Worm (Caenorhabditis elegans) whole organism, mixed stage, embryonic: ENCODE data around the gene sra-30.

Experiments used
- blmp-1 ChIP-seq: fragments of 150-350 bp; optimal IDR thresholded peaks from 2 replicates; lab custom pipeline; 2014; ENCODE audit warnings: missing biosample characterization, missing genetic modification characterization
- lin-13 ChIP-seq: fragments of 150-350 bp; optimal IDR thresholded peaks from 2 replicates; lab custom pipeline; 2014; ENCODE audit warnings: missing biosample characterization, missing genetic modification characterization
- mab-5 ChIP-seq: fragments of 150-350 bp; optimal IDR thresholded peaks from 2 replicates; lab custom pipeline; 2014; ENCODE audit warnings: missing biosample characterization, missing genetic modification characterization
- mls-2 ChIP-seq: sonication (generic microtip); optimal IDR thresholded peaks from 2 replicates; lab custom pipeline; 2016; ENCODE audit warnings: mild to moderate bottlenecking, missing genetic modification characterization, moderate library complexity, missing compliant biosample characterization
- nhr-12 ChIP-seq: fragments of 150-350 bp; optimal IDR thresholded peaks from 2 replicates; lab custom pipeline; 2014; ENCODE audit warnings: missing biosample characterization, missing genetic modification characterization
- nhr-237 ChIP-seq: fragments of 150-350 bp; optimal IDR thresholded peaks from 2 replicates; lab custom pipeline; 2014; ENCODE audit warnings: missing biosample characterization, missing genetic modification characterization
- nhr-76 ChIP-seq: sonication (generic microtip); optimal IDR thresholded peaks from 2 replicates; lab custom pipeline; 2017; ENCODE audit warnings: missing biosample characterization, missing genetic modification characterization
- pha-4 ChIP-seq: fragments of 150-350 bp; optimal IDR thresholded peaks from 2 replicates; lab custom pipeline; 2018; ENCODE audit warnings: missing biosample characterization, missing genetic modification reagents, missing genetic modification characterization
- unc-39 ChIP-seq: fragments of 150-350 bp; optimal IDR thresholded peaks from 2 replicates; lab custom pipeline; 2014; ENCODE audit warnings: missing biosample characterization, missing genetic modification characterization

DNA sequence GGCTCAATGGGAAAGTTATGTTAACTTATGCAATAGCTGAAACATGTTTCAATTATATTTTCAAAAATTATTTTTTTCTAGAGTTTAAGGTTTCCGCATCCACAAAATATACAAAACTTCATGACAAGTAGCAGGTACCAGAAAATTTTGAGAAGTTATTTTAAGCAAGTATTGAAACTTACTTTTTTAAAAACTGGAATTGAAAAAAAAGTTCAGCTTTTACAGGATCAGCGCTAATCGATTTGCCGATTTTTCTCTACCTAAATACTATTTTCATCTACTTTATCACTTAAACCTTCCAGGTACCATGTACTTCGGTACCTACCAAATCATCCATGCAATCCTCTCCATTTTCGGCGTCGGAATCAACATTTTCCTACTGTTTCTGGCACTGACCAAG, 23.2 kb downstream of the sra-30 start, which contains the start of gene srd-23:
- TF ChIP-seq lin-13 (tag; lab: Kevin White, UChicago) (no peak), mls-2 (no peak), nhr-237 (no peak), nhr-12 (no peak), pha-4 (tag; lab: Kevin White, UChicago) (no peak), nhr-76 (tag; lab: Kevin White, UChicago) (no peak), unc-39 (tag; lab: Kevin White, UChicago) (no peak), mab-5 (no peak), blmp-1 (tag; lab: Kevin White, UChicago) (no peak)
